Fruit fly (Drosophila melanogaster) whole organism, embryonic: ENCODE measurements around the gene CG3918.

Experiments
- Asciz ChIP-seq: fragments of 200-800 bp; sonication (Bioruptor generic); optimal IDR thresholded peaks from 2 replicates; lab custom pipeline; 2017; ENCODE audit warnings: missing biosample characterization, mild to moderate bottlenecking, missing genetic modification characterization, missing genetic modification reagents
- B-H1 ChIP-seq: fragments of 200-800 bp; sonication (Bioruptor generic); IDR thresholded peaks from 3 replicates; pipeline ENCODE4 v1.3.6; 2022; ENCODE audit warnings: missing biosample characterization, missing genetic modification characterization
- Bdp1 ChIP-seq: fragments of 200-800 bp; sonication (Bioruptor generic); optimal IDR thresholded peaks from 3 replicates; lab custom pipeline; 2016; ENCODE audit warnings: missing biosample characterization, missing genetic modification characterization
- Blimp-1 ChIP-seq: fragments of 200-800 bp; sonication (Bioruptor generic); optimal IDR thresholded peaks from 3 replicates; lab custom pipeline; 2018; ENCODE audit warnings: missing biosample characterization, missing genetic modification characterization, mild to moderate bottlenecking, moderate library complexity, missing genetic modification reagents
- C15 ChIP-seq: fragments of 200-800 bp; sonication (Bioruptor generic); IDR thresholded peaks from 3 replicates; pipeline ENCODE4 v1.3.6; 2022; ENCODE audit warnings: missing biosample characterization, missing genetic modification characterization
- CG10462 ChIP-seq: fragments of 200-800 bp; sonication (Bioruptor generic); optimal IDR thresholded peaks from 2 replicates; lab custom pipeline; 2016; ENCODE audit warnings: missing biosample characterization, missing genetic modification characterization
- CG12155 ChIP-seq: fragments of 200-800 bp; sonication (Bioruptor generic); optimal IDR thresholded peaks from 3 replicates; lab custom pipeline; 2016; ENCODE audit warnings: missing biosample characterization, missing genetic modification characterization
- CG12299 ChIP-seq: fragments of 200-800 bp; sonication (Bioruptor generic); optimal IDR thresholded peaks from 2 replicates; lab custom pipeline; 2018; ENCODE audit warnings: missing biosample characterization, mild to moderate bottlenecking, missing genetic modification characterization
- CG15011 ChIP-seq: fragments of 200-800 bp; sonication (Bioruptor generic); optimal IDR thresholded peaks from 3 replicates; lab custom pipeline; 2018; ENCODE audit warnings: missing biosample characterization, mild to moderate bottlenecking, missing genetic modification characterization
- CG16813 ChIP-seq: fragments of 200-800 bp; sonication (Bioruptor generic); IDR thresholded peaks from 3 replicates; pipeline ENCODE4 v1.3.6; 2022; ENCODE audit warnings: missing biosample characterization, missing genetic modification characterization; ENCODE audit not compliant: partially characterized antibody
- CG17186 ChIP-seq: fragments of 200-800 bp; sonication (Bioruptor generic); optimal IDR thresholded peaks from 3 replicates; lab custom pipeline; 2017; ENCODE audit warnings: missing biosample characterization, missing genetic modification reagents, missing genetic modification characterization
- CG17612 ChIP-seq: fragments of 200-800 bp; sonication (Bioruptor generic); IDR thresholded peaks from 2 replicates; pipeline ENCODE4 v1.3.6; 2022; ENCODE audit warnings: missing biosample characterization, missing genetic modification characterization
- CG18011 ChIP-seq: fragments of 200-800 bp; sonication (Bioruptor generic); optimal IDR thresholded peaks from 2 replicates; lab custom pipeline; 2017; ENCODE audit warnings: missing biosample characterization, missing genetic modification characterization, mild to moderate bottlenecking, moderate library complexity, missing genotype
- CG1832 ChIP-seq: fragments of 200-800 bp; sonication (Bioruptor generic); optimal IDR thresholded peaks from 2 replicates; lab custom pipeline; 2017; ENCODE audit warnings: missing biosample characterization, mild to moderate bottlenecking, missing genetic modification characterization, inconsistent platforms
- CG18599 ChIP-seq: fragments of 200-800 bp; sonication (Bioruptor generic); optimal IDR thresholded peaks from 3 replicates; lab custom pipeline; 2017; ENCODE audit warnings: missing biosample characterization, missing genetic modification characterization, mild to moderate bottlenecking, moderate library complexity, missing genetic modification reagents
- CG18764 ChIP-seq: fragments of 200-800 bp; sonication (Bioruptor generic); optimal IDR thresholded peaks from 3 replicates; lab custom pipeline; 2016; ENCODE audit warnings: missing biosample characterization, missing genetic modification characterization
- CG2199 ChIP-seq: fragments of 200-800 bp; sonication (Bioruptor generic); IDR thresholded peaks from 3 replicates; pipeline ENCODE4 v1.3.6; 2022; ENCODE audit warnings: missing biosample characterization, missing genetic modification characterization
- CG33213 ChIP-seq: fragments of 200-800 bp; sonication (Bioruptor generic); optimal IDR thresholded peaks from 3 replicates; lab custom pipeline; 2016; ENCODE audit warnings: missing biosample characterization, missing genetic modification characterization
- CG34422 ChIP-seq: fragments of 200-800 bp; sonication (Bioruptor generic); IDR thresholded peaks from 3 replicates; pipeline ENCODE4 v1.3.6; 2022; ENCODE audit warnings: missing biosample characterization, missing genetic modification characterization
- CG43689 ChIP-seq: fragments of 200-800 bp; sonication (Bioruptor generic); IDR thresholded peaks from 2 replicates; pipeline ENCODE4 v1.3.6; 2022; ENCODE audit warnings: missing biosample characterization, missing genetic modification characterization
- CG5953 ChIP-seq: fragments of 200-800 bp; sonication (Bioruptor generic); IDR thresholded peaks from 2 replicates; pipeline ENCODE4 v1.3.6; 2022; ENCODE audit warnings: missing biosample characterization, missing genetic modification characterization
- CG9932 ChIP-seq: fragments of 200-800 bp; sonication (Bioruptor generic); IDR thresholded peaks from 2 replicates; pipeline ENCODE4 v1.3.6; 2022; ENCODE audit warnings: missing biosample characterization, missing genetic modification characterization
- Drgx ChIP-seq: fragments of 200-800 bp; sonication (Bioruptor generic); IDR thresholded peaks from 2 replicates; pipeline ENCODE4 v1.3.6; 2022; ENCODE audit warnings: missing biosample characterization, missing genetic modification characterization
- H15 ChIP-seq: fragments of 200-800 bp; sonication (Bioruptor generic); IDR thresholded peaks from 3 replicates; pipeline ENCODE4 v1.3.6; 2022; ENCODE audit warnings: missing biosample characterization, missing genetic modification characterization
- H2.0 ChIP-seq: fragments of 200-800 bp; sonication (Bioruptor generic); IDR thresholded peaks from 2 replicates; pipeline ENCODE4 v1.3.6; 2022; ENCODE audit warnings: missing biosample characterization, missing genetic modification characterization
- Hr3 ChIP-seq: fragments of 200-800 bp; sonication (Bioruptor generic); optimal IDR thresholded peaks from 3 replicates; lab custom pipeline; 2016; ENCODE audit warnings: missing biosample characterization, missing genetic modification characterization
- Mad ChIP-seq: fragments of 200-800 bp; sonication (Bioruptor generic); optimal IDR thresholded peaks from 2 replicates; lab custom pipeline; 2016; ENCODE audit warnings: missing biosample characterization, missing genetic modification characterization
- Meics ChIP-seq: fragments of 200-800 bp; sonication (Bioruptor generic); optimal IDR thresholded peaks from 2 replicates; lab custom pipeline; 2017; ENCODE audit warnings: missing biosample characterization, mild to moderate bottlenecking, missing genetic modification characterization
- Nf-YC ChIP-seq: fragments of 200-800 bp; optimal IDR thresholded peaks from 3 replicates; lab custom pipeline; 2019; ENCODE audit warnings: missing biosample characterization, mild to moderate bottlenecking, missing genetic modification characterization, moderate library complexity
- Rfx ChIP-seq: fragments of 200-800 bp; sonication (Bioruptor generic); IDR thresholded peaks from 2 replicates; pipeline ENCODE4 v1.3.6; 2022; ENCODE audit warnings: missing biosample characterization, missing genetic modification characterization
- Sry-β ChIP-seq: fragments of 200-800 bp; sonication (Bioruptor generic); optimal IDR thresholded peaks from 2 replicates; lab custom pipeline; 2018; ENCODE audit warnings: missing biosample characterization, mild to moderate bottlenecking, missing genetic modification characterization, moderate library complexity
- Ssrp ChIP-seq: fragments of 200-800 bp; sonication (Bioruptor generic); optimal IDR thresholded peaks from 2 replicates; lab custom pipeline; 2018; ENCODE audit warnings: missing biosample characterization, mild to moderate bottlenecking, missing genetic modification characterization, moderate library complexity
- Xbp1 ChIP-seq: fragments of 200-800 bp; sonication (Bioruptor generic); optimal IDR thresholded peaks from 3 replicates; lab custom pipeline; 2016; ENCODE audit warnings: missing biosample characterization, mild to moderate bottlenecking, missing genetic modification characterization
- abd-A ChIP-seq: fragments of 200-800 bp; sonication (Bioruptor generic); optimal IDR thresholded peaks from 3 replicates; lab custom pipeline; 2019; ENCODE audit warnings: missing biosample characterization, mild to moderate bottlenecking, missing genetic modification characterization, moderate library complexity
- ac ChIP-seq: fragments of 200-800 bp; sonication (Bioruptor generic); optimal IDR thresholded peaks from 3 replicates; lab custom pipeline; 2017; ENCODE audit warnings: missing biosample characterization, mild to moderate bottlenecking, missing genetic modification characterization
- amos ChIP-seq: fragments of 200-800 bp; sonication (Bioruptor generic); IDR thresholded peaks from 2 replicates; pipeline ENCODE4 v1.3.6; 2022; ENCODE audit warnings: missing biosample characterization, missing genetic modification characterization; ENCODE audit not compliant: partially characterized antibody
- ara ChIP-seq: fragments of 200-800 bp; sonication (Bioruptor generic); IDR thresholded peaks from 2 replicates; pipeline ENCODE4 v1.3.6; 2022; ENCODE audit warnings: missing biosample characterization, missing genetic modification characterization
- bowl ChIP-seq: fragments of 200-800 bp; sonication (Bioruptor generic); IDR thresholded peaks from 2 replicates; pipeline ENCODE4 v1.3.6; 2022; ENCODE audit warnings: missing biosample characterization, missing genetic modification characterization
- chn ChIP-seq: fragments of 200-800 bp; sonication (Bioruptor generic); optimal IDR thresholded peaks from 2 replicates; lab custom pipeline; 2016; ENCODE audit warnings: missing biosample characterization, missing genetic modification characterization
- dmrt99B ChIP-seq: fragments of 200-800 bp; sonication (Bioruptor generic); optimal IDR thresholded peaks from 2 replicates; lab custom pipeline; 2018; ENCODE audit warnings: missing biosample characterization, mild to moderate bottlenecking, missing genetic modification characterization, moderate library complexity
- ftz-f1 ChIP-seq: fragments of 200-800 bp; sonication (Bioruptor generic); optimal IDR thresholded peaks from 2 replicates; lab custom pipeline; 2016; ENCODE audit warnings: missing biosample characterization, missing genetic modification characterization
- grau ChIP-seq: fragments of 200-800 bp; optimal IDR thresholded peaks from 3 replicates; lab custom pipeline; 2019; ENCODE audit warnings: missing biosample characterization, mild to moderate bottlenecking, missing genetic modification characterization, moderate library complexity
- hbn ChIP-seq: fragments of 200-800 bp; sonication (Bioruptor generic); IDR thresholded peaks from 2 replicates; pipeline ENCODE4 v1.3.6; 2022; ENCODE audit warnings: missing biosample characterization, missing genetic modification characterization; ENCODE audit not compliant: partially characterized antibody
- kni ChIP-seq: fragments of 200-800 bp; sonication (Bioruptor generic); optimal IDR thresholded peaks from 3 replicates; lab custom pipeline; 2017; ENCODE audit warnings: mild to moderate bottlenecking, missing biosample characterization, missing genetic modification reagents, missing genetic modification characterization
- otp ChIP-seq: fragments of 200-800 bp; sonication (Bioruptor generic); IDR thresholded peaks from 3 replicates; pipeline ENCODE4, ENCODE4 v1.3.6; 2022; ENCODE audit warnings: missing biosample characterization, missing genetic modification characterization
- pho ChIP-seq: fragments of 200-800 bp; sonication (Bioruptor generic); optimal IDR thresholded peaks from 2 replicates; lab custom pipeline; 2016; ENCODE audit warnings: missing biosample characterization, missing genetic modification characterization
- rib ChIP-seq: fragments of 200-800 bp; sonication (Bioruptor generic); IDR thresholded peaks from 2 replicates; pipeline ENCODE4 v1.3.6; 2022; ENCODE audit warnings: missing biosample characterization, missing genetic modification characterization
- tll ChIP-seq, 2 experiments: fragments of 200-800 bp in 1 of 2; fragments of >200 bp in 1 of 2; sonication (Bioruptor generic) in 1 of 2; optimal IDR thresholded peaks; 2 replicates each; lab custom pipeline; 2017 to 2019; ENCODE audit warnings: missing biosample characterization in 2 of 2, missing genetic modification characterization in 2 of 2, mild to moderate bottlenecking in 1 of 2, moderate library complexity in 1 of 2
- vvl ChIP-seq: fragments of 200-800 bp; sonication (Bioruptor generic); IDR thresholded peaks from 2 replicates; pipeline ENCODE4 v1.3.6; 2022; ENCODE audit warnings: missing biosample characterization, missing genetic modification characterization
- wor ChIP-seq: fragments of 200-800 bp; sonication (Bioruptor generic); IDR thresholded peaks from 2 replicates; pipeline ENCODE4 v1.3.6; 2022; ENCODE audit warnings: missing biosample characterization, missing genetic modification characterization
- zen ChIP-seq: fragments of 200-800 bp; sonication (Bioruptor generic); optimal IDR thresholded peaks from 3 replicates; lab custom pipeline; 2018; ENCODE audit warnings: missing biosample characterization, mild to moderate bottlenecking, missing genetic modification characterization, moderate library complexity

CG3918 gene

DNA sequence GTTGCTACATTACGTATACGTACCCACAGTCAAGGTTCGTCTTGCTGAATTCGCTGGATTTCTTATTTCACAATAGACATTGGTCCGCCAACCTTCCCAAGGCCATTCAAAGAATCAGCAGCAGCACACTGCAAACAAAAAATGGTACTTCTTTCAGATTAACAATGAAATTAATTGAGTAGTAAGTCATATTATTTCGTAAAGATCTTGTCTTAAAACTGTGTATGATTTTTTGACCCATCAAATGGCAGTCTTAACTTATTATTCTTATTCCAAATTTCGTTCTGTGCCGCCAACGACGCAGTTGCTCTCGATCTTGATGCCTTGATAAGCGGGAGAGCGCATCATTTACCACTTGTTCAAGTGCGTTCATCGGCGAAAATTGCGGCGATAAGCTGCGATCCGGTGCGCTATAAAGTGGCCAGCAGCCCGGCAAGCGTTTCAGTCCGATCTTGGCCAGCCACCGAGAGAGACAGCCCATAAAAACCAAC lies 4.3 kb downstream of the CG3918 start, which contains the start of gene Agxt (continued):
- TF ChIP-seq abd-A (no peak), CG12299 (tag; lab: Kevin White, UChicago) (no peak), Ssrp (tag; lab: Kevin White, UChicago) (no peak), CG9932 (GFP tag; lab: Robert Waterston, UW) (no peak), Mad (GFP tag; lab: Kevin White, UChicago) (no peak), tll (GFP tag; optimal IDR thresholded peaks at IDR 0.05; lab: Kevin White, UChicago) (no peak), H15 (no peak), Blimp-1 (no peak), CG5953 (GFP tag; lab: Robert Waterston, UW) (no peak), vvl (GFP tag; lab: Robert Waterston, UW) (no peak; the same call in 1 of the 2 replicates), kni (GFP tag; lab: Kevin White, UChicago) (no peak), dmrt99B (tag; lab: Kevin White, UChicago) (peak; percentile 27), chn (GFP tag; lab: Kevin White, UChicago) (no peak), CG17612 (no peak), CG2199 (no peak), B-H1 (no peak; the same call in 2 of the 3 replicates), Rfx (GFP tag; lab: Robert Waterston, UW) (peak; percentile 56; the same call in 1 of the 2 replicates), ftz-f1 (GFP tag; lab: Kevin White, UChicago) (peak; percentile 23), Nf-YC (no peak), Meics (GFP tag; lab: Kevin White, UChicago) (peak; percentile 38), ac (GFP tag; lab: Kevin White, UChicago) (no peak), CG16813 (GFP tag; lab: Robert Waterston, UW) (no peak), grau (tag; lab: Kevin White, UChicago) (peak; percentile 30), Xbp1 (no peak), CG18599 (GFP tag; lab: Kevin White, UChicago) (peak; percentile 37), bowl (no peak), hbn (GFP tag; lab: Robert Waterston, UW) (no peak), rib (GFP tag; lab: Robert Waterston, UW) (no peak), ara (GFP tag; lab: Robert Waterston, UW) (peak; percentile 36; the same call in 1 of the 2 replicates), amos (GFP tag; lab: Robert Waterston, UW) (no peak), Hr3 (GFP tag; lab: Kevin White, UChicago) (no peak), H2.0 (GFP tag; lab: Robert Waterston, UW) (no peak), CG17186 (GFP tag; lab: Kevin White, UChicago) (no peak), CG18011 (GFP tag; lab: Kevin White, UChicago) (no peak), wor (GFP tag; lab: Robert Waterston, UW) (no peak), CG1832 (no peak), Drgx (GFP tag; lab: Robert Waterston, UW) (0 out of 2 replicates have a peak, but pooled peaks have one; percentile 22), otp (GFP tag; lab: Robert Waterston, UW) (no peak), Sry-β (GFP tag; lab: Kevin White, UChicago) (no peak), CG43689 (no peak), CG34422 (GFP tag; lab: Robert Waterston, UW) (no peak), CG10462 (GFP tag; lab: Kevin White, UChicago) (no peak), Bdp1 (GFP tag; lab: Kevin White, UChicago) (no peak), pho (GFP tag; lab: Kevin White, UChicago) (no peak), CG18764 (GFP tag; lab: Kevin White, UChicago) (no peak), CG33213 (GFP tag; lab: Kevin White, UChicago) (no peak), CG15011 (GFP tag; lab: Kevin White, UChicago) (no peak), zen (tag; lab: Kevin White, UChicago) (no peak), CG12155 (GFP tag; lab: Kevin White, UChicago) (no peak), Asciz (GFP tag; lab: Kevin White, UChicago) (no peak), C15 (GFP tag; lab: Robert Waterston, UW) (no peak)
